Worm (Caenorhabditis elegans) whole organism, L4/young adult: ENCODE data around the gene syg-1.

Source experiments
- dao-5 ChIP-seq: sonication (generic microtip); optimal IDR thresholded peaks from 2 replicates; lab custom pipeline; 2016; ENCODE audit warnings: missing genotype, missing genetic modification characterization, moderate library complexity, missing compliant biosample characterization
- him-1 ChIP-seq: sonication (generic microtip); optimal IDR thresholded peaks from 2 replicates; lab custom pipeline; 2016; ENCODE audit warnings: missing genotype, missing genetic modification reagents, missing genetic modification characterization, missing compliant biosample characterization

ce11 chrX:2459793-2460192 is 55.3 kb downstream of the syg-1 start, which contains the start of gene fox-1:
- no peak for TF ChIP-seq dao-5 (tag; lab: Kevin White, UChicago)
- no peak for TF ChIP-seq him-1 (tag; lab: Kevin White, UChicago)
